Worm (Caenorhabditis elegans): ENCODE data around the gene F56D6.19.

DNA sequence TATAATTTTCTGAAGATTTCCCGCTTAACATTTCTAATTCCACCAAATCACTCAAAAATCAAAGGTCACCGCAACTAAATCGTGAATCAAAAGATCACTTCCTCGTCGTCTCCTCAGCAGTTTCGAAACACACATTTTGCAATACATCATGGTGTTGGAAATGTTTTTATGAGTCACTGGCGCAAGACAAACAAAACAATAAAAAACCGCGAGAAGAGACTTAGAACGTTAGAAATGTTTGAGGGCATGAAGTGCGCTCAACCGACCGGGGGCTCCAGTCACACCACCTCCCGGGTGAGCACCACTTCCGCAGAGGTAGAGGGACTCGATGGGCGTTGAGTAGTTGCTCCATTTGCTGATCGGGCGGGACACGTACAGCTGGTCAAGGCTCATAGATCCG lies 39.3 kb upstream of the F56D6.19 start:
- TF ChIP-seq lim-7 (GFP tag; IDR thresholded peaks at IDR 0.05) (no peak), mxl-2 (GFP tag; conservative IDR thresholded peaks at IDR 0.05) (no peak)

Data from whole organism, L4 larva.